Fruit fly (Drosophila melanogaster): Measurements from ENCODE around the gene Sf3b6.

Gene Sf3b6

DNA sequence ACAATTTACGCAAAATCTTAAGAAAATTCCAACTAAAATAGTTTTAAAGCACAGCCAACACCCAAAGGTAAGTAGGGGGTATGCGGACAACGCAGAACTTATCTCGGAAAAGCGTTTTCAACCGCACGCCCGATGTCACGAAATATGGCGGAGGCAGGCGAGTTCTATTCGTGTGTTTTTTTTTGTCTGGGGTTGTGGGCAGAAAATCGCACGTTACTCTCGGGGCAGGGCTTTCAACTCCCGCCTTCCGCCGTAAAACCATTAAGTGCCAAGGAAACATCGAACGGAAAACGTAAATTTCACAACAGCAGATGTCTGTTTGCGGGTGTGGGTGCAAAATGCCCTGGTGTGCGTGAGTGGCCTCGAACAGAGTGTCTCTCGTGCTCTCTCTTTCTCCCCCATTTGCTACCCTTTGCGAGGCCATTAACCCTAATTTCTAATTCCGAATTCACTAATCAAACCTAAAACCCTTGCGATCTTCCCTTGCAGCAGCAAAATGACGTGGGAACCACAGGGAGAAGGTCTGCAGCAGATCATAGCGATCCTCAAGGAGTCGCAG is 656 bp upstream of the Sf3b6 start:
- TF ChIP-seq lz (GFP tag; optimal IDR thresholded peaks at IDR 0.05) (no peak), CG11294 (GFP tag; IDR thresholded peaks at IDR 0.05) (no peak), cyc (GFP tag; optimal IDR thresholded peaks at IDR 0.05) (no peak), Sox102F (GFP tag; optimal IDR thresholded peaks at IDR 0.05) (no peak)

dm6 chr3L:6188995-6189927 is 3.7 kb downstream of the Sf3b6 start, which contains the start of the genes D19A and CG7386:
Gene D19A, minus strand, starts transcription at chr3L:6189123.
Gene CG7386, plus strand, starts transcription at chr3L:6189745.
- TF ChIP-seq OdsH (GFP tag; optimal IDR thresholded peaks at IDR 0.05) (peak; percentile 37), fd59A (GFP tag; optimal IDR thresholded peaks at IDR 0.05) (peak; percentile 1), CG1621 (tag; optimal IDR thresholded peaks at IDR 0.05) (peak; percentile 21), Eip78C (GFP tag) (peak; percentile 61), CG4318 (GFP tag; optimal IDR thresholded peaks at IDR 0.05) (no peak), dsx (GFP tag; optimal IDR thresholded peaks at IDR 0.05; ENCODE audit: poor library complexity, severe bottlenecking) (peak; percentile 19), CG6854 (GFP tag; optimal IDR thresholded peaks at IDR 0.05) (no peak), spab (GFP tag; optimal IDR thresholded peaks at IDR 0.05) (no peak), CG15336 (GFP tag; IDR thresholded peaks at IDR 0.05) (peak; percentile 50), CG6808 (GFP tag; optimal IDR thresholded peaks at IDR 0.05) (no peak), net (GFP tag; optimal IDR thresholded peaks at IDR 0.05) (no peak), CG6792 (GFP tag; optimal IDR thresholded peaks at IDR 0.05) (peak; percentile 34), Smox (GFP tag; optimal IDR thresholded peaks at IDR 0.05) (no peak), Hr38 (GFP tag; optimal IDR thresholded peaks at IDR 0.05) (no peak), CG11294 (GFP tag; IDR thresholded peaks at IDR 0.05) (no peak), vri (GFP tag; optimal IDR thresholded peaks at IDR 0.05) (no peak), CG11762 (GFP tag; optimal IDR thresholded peaks at IDR 0.05; ENCODE audit: insufficient read depth) (peak; percentile 25), Ets21C (GFP tag; optimal IDR thresholded peaks at IDR 0.05) (peak; percentile 46), lz (GFP tag; optimal IDR thresholded peaks at IDR 0.05) (peak; percentile 56), CG6163 (GFP tag; IDR thresholded peaks at IDR 0.05) (peak; percentile 66), CG6276 (GFP tag; optimal IDR thresholded peaks at IDR 0.05) (no peak), Eip93F (GFP tag; optimal IDR thresholded peaks at IDR 0.05) (no peak), CG34406 (GFP tag; optimal IDR thresholded peaks at IDR 0.05) (peak; percentile 38), Met (GFP tag; optimal IDR thresholded peaks at IDR 0.05) (peak; percentile 59), Blimp-1 (GFP tag; optimal IDR thresholded peaks at IDR 0.05) (no peak), CG8319 (GFP tag; optimal IDR thresholded peaks at IDR 0.05) (no peak), CG10631 (GFP tag; optimal IDR thresholded peaks at IDR 0.05) (peak; percentile 58), Lpt (GFP tag; optimal IDR thresholded peaks at IDR 0.05) (peak; percentile 10), Sox15 (GFP tag; optimal IDR thresholded peaks at IDR 0.05) (peak; percentile 20), svp (GFP tag) (peak; percentile 89), Hr39 (GFP tag; optimal IDR thresholded peaks at IDR 0.05) (peak; percentile 71), CG8632 (GFP tag; optimal IDR thresholded peaks at IDR 0.05) (peak; percentile 32), Eip75B (GFP tag; optimal IDR thresholded peaks at IDR 0.05) (no peak), salr (GFP tag; optimal IDR thresholded peaks at IDR 0.05) (peak in 1 of 2 experiments; percentile 40), cyc (GFP tag; optimal IDR thresholded peaks at IDR 0.05) (peak; percentile 46), esn (GFP tag; optimal IDR thresholded peaks at IDR 0.05) (peak; percentile 67), dac (GFP tag; optimal IDR thresholded peaks at IDR 0.05) (no peak), CG32006 (GFP tag; optimal IDR thresholded peaks at IDR 0.05) (peak; percentile 56), CG11902 (GFP tag; optimal IDR thresholded peaks at IDR 0.05) (peak; percentile 26), CG9139 (GFP tag; optimal IDR thresholded peaks at IDR 0.05) (no peak), acj6 (GFP tag; optimal IDR thresholded peaks at IDR 0.05) (peak; percentile 42), topi (GFP tag; optimal IDR thresholded peaks at IDR 0.05) (peak; percentile 50), CG8119 (GFP tag; IDR thresholded peaks at IDR 0.05) (peak; percentile 25; the same call in 1 of the 3 replicates), pdm3 (GFP tag; optimal IDR thresholded peaks at IDR 0.05) (peak; percentile 69), CG3919 (GFP tag; optimal IDR thresholded peaks at IDR 0.05) (peak; percentile 48), CG3032 (tag; optimal IDR thresholded peaks at IDR 0.05) (peak; percentile 42)
